Fruit fly (Drosophila melanogaster) whole organism, prepupa: ENCODE data around the gene CCKLR-17D1.
A peak's percentile ranks its signal among the peaks of the same experiment; 100 is the strongest.

Experiments
- Blimp-1 ChIP-seq: fragments of 200-800 bp; sonication (Bioruptor generic); optimal IDR thresholded peaks from 3 replicates; lab custom pipeline; 2017; ENCODE audit warnings: missing biosample characterization, missing genetic modification characterization, mild to moderate bottlenecking, moderate library complexity, missing genetic modification reagents
- CG10669 ChIP-seq: fragments of 200-800 bp; sonication (Bioruptor generic); optimal IDR thresholded peaks from 3 replicates; lab custom pipeline; 2018; ENCODE audit warnings: missing biosample characterization, mild to moderate bottlenecking, missing genetic modification characterization, moderate library complexity
- CG11762 ChIP-seq: fragments of 200-800 bp; sonication (Bioruptor generic); optimal IDR thresholded peaks from 3 replicates; lab custom pipeline; 2016; ENCODE audit warnings: missing biosample characterization, missing genetic modification characterization; ENCODE audit not compliant: insufficient read depth
- CG11902 ChIP-seq: fragments of 200-800 bp; sonication (Bioruptor generic); optimal IDR thresholded peaks from 3 replicates; lab custom pipeline; 2016; ENCODE audit warnings: missing biosample characterization, missing genetic modification characterization
- CG1621 ChIP-seq: fragments of 200-800 bp; sonication (Bioruptor generic); optimal IDR thresholded peaks from 3 replicates; lab custom pipeline; 2018; ENCODE audit warnings: missing biosample characterization, mild to moderate bottlenecking, missing genetic modification characterization
- CG3032 ChIP-seq: fragments of 200-800 bp; optimal IDR thresholded peaks from 2 replicates; lab custom pipeline; 2019; ENCODE audit warnings: missing biosample characterization, mild to moderate bottlenecking, missing genetic modification characterization, moderate library complexity
- CG31627 ChIP-seq: fragments of 200-800 bp; sonication (Bioruptor generic); optimal IDR thresholded peaks from 3 replicates; lab custom pipeline; 2016; ENCODE audit warnings: missing biosample characterization, missing genetic modification characterization
- CG32006 ChIP-seq: fragments of 200-800 bp; sonication (Bioruptor generic); optimal IDR thresholded peaks from 3 replicates; lab custom pipeline; 2017; ENCODE audit warnings: missing biosample characterization, mild to moderate bottlenecking, missing genetic modification characterization
- CG34406 ChIP-seq: fragments of 200-800 bp; sonication (Bioruptor generic); optimal IDR thresholded peaks from 3 replicates; lab custom pipeline; 2016; ENCODE audit warnings: missing biosample characterization, missing genetic modification characterization
- CG4318 ChIP-seq: fragments of 200-800 bp; sonication (Bioruptor generic); optimal IDR thresholded peaks from 3 replicates; lab custom pipeline; 2017; ENCODE audit warnings: missing biosample characterization, mild to moderate bottlenecking, missing genetic modification characterization
- CG6276 ChIP-seq: fragments of 200-800 bp; sonication (Bioruptor generic); optimal IDR thresholded peaks from 2 replicates; lab custom pipeline; 2017; ENCODE audit warnings: missing biosample characterization, mild to moderate bottlenecking, missing genetic modification characterization
- CG6792 ChIP-seq: fragments of 200-800 bp; sonication (Bioruptor generic); optimal IDR thresholded peaks from 3 replicates; lab custom pipeline; 2016; ENCODE audit warnings: missing biosample characterization, missing genetic modification characterization
- CG6854 ChIP-seq: fragments of 200-800 bp; sonication (Bioruptor generic); optimal IDR thresholded peaks from 2 replicates; lab custom pipeline; 2017; ENCODE audit warnings: missing biosample characterization, mild to moderate bottlenecking, missing genetic modification characterization
- CG7368 ChIP-seq: fragments of 200-800 bp; sonication (Bioruptor generic); optimal IDR thresholded peaks from 3 replicates; lab custom pipeline; 2016; ENCODE audit warnings: missing biosample characterization, missing genetic modification characterization
- Eip78C ChIP-seq: fragments of 200-800 bp; sonication (Bioruptor generic); peaks from one replicate; lab custom pipeline; 2016; ENCODE audit warnings: missing biosample characterization, missing genetic modification characterization
- Eip93F ChIP-seq: fragments of 200-800 bp; sonication (Bioruptor generic); optimal IDR thresholded peaks from 2 replicates; lab custom pipeline; 2016; ENCODE audit warnings: missing biosample characterization, mild to moderate bottlenecking, missing genetic modification characterization
- Ets21C ChIP-seq: fragments of 200-800 bp; sonication (Bioruptor generic); optimal IDR thresholded peaks from 3 replicates; lab custom pipeline; 2016; ENCODE audit warnings: missing biosample characterization, missing genetic modification characterization
- Gug ChIP-seq: fragments of 200-800 bp; sonication (Bioruptor generic); IDR thresholded peaks from 2 replicates; pipeline ENCODE4 v1.3.6; 2022; ENCODE audit warnings: missing biosample characterization, missing genetic modification characterization
- Hr38 ChIP-seq: sonication (Bioruptor generic); optimal IDR thresholded peaks from 2 replicates; lab custom pipeline; 2016; ENCODE audit warnings: missing biosample characterization, missing genetic modification characterization
- Hr4 ChIP-seq: fragments of 200-800 bp; sonication (Bioruptor generic); optimal IDR thresholded peaks from 3 replicates; lab custom pipeline; 2016; ENCODE audit warnings: missing biosample characterization, missing genetic modification characterization
- Sox102F ChIP-seq: fragments of 200-800 bp; sonication (Bioruptor generic); optimal IDR thresholded peaks from 2 replicates; lab custom pipeline; 2016; ENCODE audit warnings: missing biosample characterization, mild to moderate bottlenecking, missing genetic modification characterization
- Sox15 ChIP-seq: fragments of 200-800 bp; sonication (Bioruptor generic); optimal IDR thresholded peaks from 3 replicates; lab custom pipeline; 2016; ENCODE audit warnings: missing biosample characterization, missing genetic modification characterization
- dsx ChIP-seq: fragments of 200-800 bp; optimal IDR thresholded peaks from 3 replicates; lab custom pipeline; 2019; ENCODE audit warnings: missing biosample characterization, mild to moderate bottlenecking, missing genetic modification characterization, moderate library complexity; ENCODE audit not compliant: poor library complexity, severe bottlenecking
- fd85E ChIP-seq: fragments of 200-800 bp; sonication (Bioruptor generic); optimal IDR thresholded peaks from 3 replicates; lab custom pipeline; 2016; ENCODE audit warnings: missing biosample characterization, missing genetic modification characterization
- fkh ChIP-seq: fragments of 200-800 bp; sonication (Bioruptor generic); optimal IDR thresholded peaks from 3 replicates; lab custom pipeline; 2017; ENCODE audit warnings: missing biosample characterization, mild to moderate bottlenecking, missing genetic modification characterization, moderate library complexity
- lz ChIP-seq: fragments of 200-800 bp; sonication (Bioruptor generic); optimal IDR thresholded peaks from 3 replicates; lab custom pipeline; 2016; ENCODE audit warnings: missing biosample characterization, missing genetic modification characterization
- net ChIP-seq: fragments of 200-800 bp; sonication (Bioruptor generic); optimal IDR thresholded peaks from 3 replicates; lab custom pipeline; 2016; ENCODE audit warnings: missing biosample characterization, missing genetic modification characterization
- pdm3 ChIP-seq: fragments of 200-800 bp; sonication (Bioruptor generic); optimal IDR thresholded peaks from 3 replicates; lab custom pipeline; 2016; ENCODE audit warnings: missing biosample characterization, missing genetic modification characterization
- spab ChIP-seq: fragments of 200-800 bp; sonication (Bioruptor generic); optimal IDR thresholded peaks from 2 replicates; lab custom pipeline; 2017; ENCODE audit warnings: missing biosample characterization, mild to moderate bottlenecking, missing genetic modification characterization, missing genetic modification reagents
- ss ChIP-seq, 2 experiments: fragments of 200-800 bp; sonication (Bioruptor generic); optimal IDR thresholded peaks; 2 replicates in 1 of 2; 3 replicates in 1 of 2; lab custom pipeline; 2017 to 2018; ENCODE audit warnings: mild to moderate bottlenecking in 2 of 2, missing biosample characterization in 2 of 2, missing genetic modification characterization in 2 of 2, moderate library complexity in 1 of 2
- svp ChIP-seq: fragments of 200-800 bp; sonication (Bioruptor generic); peaks from one replicate; lab custom pipeline; 2016; ENCODE audit warnings: missing biosample characterization, missing genetic modification characterization
- vri ChIP-seq: fragments of 200-800 bp; sonication (Bioruptor generic); optimal IDR thresholded peaks from 3 replicates; lab custom pipeline; 2016; ENCODE audit warnings: missing biosample characterization, mild to moderate bottlenecking, missing genetic modification characterization

Gene CCKLR-17D1

dm6 chrX:18675702-18676101 is 50.7 kb downstream of the CCKLR-17D1 start (continued):
- TF ChIP-seq Eip78C (GFP tag; lab: Kevin White, UChicago), result peak; percentile 67
- TF ChIP-seq Blimp-1, result no peak
- peak; percentile 22 for TF ChIP-seq Sox102F (GFP tag; lab: Kevin White, UChicago)
- no peak for TF ChIP-seq spab (GFP tag; lab: Kevin White, UChicago)
- no peak for TF ChIP-seq Hr38 (GFP tag; lab: Kevin White, UChicago)
- no peak for TF ChIP-seq dsx

- TF ChIP-seq CG31627 (GFP tag; lab: Kevin White, UChicago), result no peak
- peak; percentile 80 for TF ChIP-seq CG6854 (GFP tag; lab: Kevin White, UChicago)
- peak; percentile 97 for TF ChIP-seq Blimp-1
- peak; percentile 34 for TF ChIP-seq CG1621 (tag; lab: Kevin White, UChicago)
- TF ChIP-seq ss (GFP tag; optimal IDR thresholded peaks at IDR 0.05; lab: Kevin White, UChicago), result peak in 1 of 2 experiments; percentile 89
- TF ChIP-seq CG10669, result no peak
These were observed 51.1 kb downstream of the CCKLR-17D1 start for dm6 chrX:18675272-18675671.

- no peak for TF ChIP-seq spab (GFP tag; lab: Kevin White, UChicago)
- TF ChIP-seq CG7368 (GFP tag; lab: Kevin White, UChicago), result no peak
- TF ChIP-seq net, result no peak
- no peak for TF ChIP-seq fd85E
- peak; percentile 17 for TF ChIP-seq Blimp-1
- TF ChIP-seq lz (GFP tag; lab: Kevin White, UChicago), result no peak
- TF ChIP-seq vri (GFP tag; lab: Kevin White, UChicago), result no peak
These were observed 53.4 kb downstream of the CCKLR-17D1 start for dm6 chrX:18672900-18673529.

- no peak for TF ChIP-seq Ets21C
- no peak for TF ChIP-seq CG34406 (GFP tag; lab: Kevin White, UChicago)
- no peak for TF ChIP-seq CG7368 (GFP tag; lab: Kevin White, UChicago)
- no peak for TF ChIP-seq Eip78C (GFP tag; lab: Kevin White, UChicago)
- no peak for TF ChIP-seq pdm3 (GFP tag; lab: Kevin White, UChicago)
- TF ChIP-seq dsx, result peak; percentile 82
- TF ChIP-seq CG11902 (GFP tag; lab: Kevin White, UChicago), result no peak
- TF ChIP-seq, all 60 proteins: peak for 1
These were observed 54.7 kb downstream of the CCKLR-17D1 start for dm6 chrX:18671545-18672174.

DNA sequence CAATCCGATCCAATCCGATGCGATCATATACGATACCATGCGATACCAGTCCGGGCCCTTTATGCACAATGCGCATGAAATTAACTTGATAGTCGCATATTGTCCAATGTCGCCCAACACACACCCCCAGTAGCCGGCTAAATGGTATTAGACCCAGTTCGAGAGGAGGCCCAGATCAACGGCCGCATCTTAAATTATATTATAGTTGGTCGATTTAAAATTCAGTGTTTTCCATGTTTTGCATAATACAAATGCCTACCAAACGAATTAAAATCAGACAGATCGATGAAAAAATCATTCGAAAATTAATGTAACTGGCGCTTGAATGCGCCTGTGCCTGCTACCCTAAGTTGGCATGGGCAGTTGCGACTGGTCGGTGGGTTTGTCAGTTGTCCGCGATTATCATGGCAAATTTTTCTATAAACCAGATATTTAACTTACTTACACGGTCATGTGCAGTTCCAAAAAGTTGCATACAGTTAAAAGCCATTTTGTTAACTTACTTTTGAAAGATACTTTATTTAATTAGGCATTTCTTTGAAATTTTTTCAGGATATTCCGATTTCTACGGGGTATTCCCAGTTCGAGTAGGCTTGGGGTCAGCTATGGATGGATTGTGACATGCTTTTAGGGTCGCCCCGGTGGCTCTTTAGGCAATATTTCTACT is 56.4 kb downstream of the CCKLR-17D1 start:
- no peak for TF ChIP-seq Gug (GFP tag; lab: Robert Waterston, UW)
- TF ChIP-seq CG11762 (GFP tag; lab: Kevin White, UChicago), result no peak
- no peak for TF ChIP-seq CG32006 (GFP tag; lab: Kevin White, UChicago)
- TF ChIP-seq Eip78C (GFP tag; lab: Kevin White, UChicago), result peak; percentile 40
- TF ChIP-seq Eip93F (GFP tag; lab: Kevin White, UChicago), result no peak
- TF ChIP-seq CG3032 (tag; lab: Kevin White, UChicago), result no peak
- TF ChIP-seq Hr4 (GFP tag; lab: Kevin White, UChicago), result no peak
- peak; percentile 30 for TF ChIP-seq svp (GFP tag; lab: Kevin White, UChicago)
- no peak for TF ChIP-seq lz (GFP tag; lab: Kevin White, UChicago)

- peak; percentile 8 for TF ChIP-seq fkh (GFP tag; lab: Kevin White, UChicago)
- peak; percentile 27 for TF ChIP-seq Blimp-1
- TF ChIP-seq Sox15 (GFP tag; lab: Kevin White, UChicago), result no peak
- TF ChIP-seq CG10669, result no peak
- TF ChIP-seq CG6792 (GFP tag; lab: Kevin White, UChicago), result no peak
- TF ChIP-seq CG6276, result no peak
- peak; percentile 18 for TF ChIP-seq svp (GFP tag; lab: Kevin White, UChicago)
- TF ChIP-seq CG4318 (GFP tag; lab: Kevin White, UChicago), result no peak
- TF ChIP-seq CG7368 (GFP tag; lab: Kevin White, UChicago), result no peak
These were observed 58.1 kb downstream of the CCKLR-17D1 start for dm6 chrX:18668293-18668692.
